Fruit fly (Drosophila melanogaster): ENCODE results near the gene CG5697.

dm6 chr3R:21025508-21025907 is 9.8 kb downstream of the CG5697 start:
- TF ChIP-seq CG8478 (optimal IDR thresholded peaks at IDR 0.05) (no peak), CTCF (optimal IDR thresholded peaks at IDR 0.05) (no peak)
